Fruit fly (Drosophila melanogaster) whole organism, adult: ENCODE results near the gene Cpr65Eb.

ENCODE experiments used
- CG11617 ChIP-seq: fragments of 200-800 bp; sonication (Bioruptor generic); optimal IDR thresholded peaks from 2 replicates; lab custom pipeline; 2017; ENCODE audit warnings: mild to moderate bottlenecking, missing biosample characterization, missing genetic modification reagents, missing genetic modification characterization
- CG12768 ChIP-seq: fragments of 200-800 bp; sonication (Bioruptor generic); optimal IDR thresholded peaks from 2 replicates; lab custom pipeline; 2017; ENCODE audit warnings: missing biosample characterization, missing genetic modification characterization, mild to moderate bottlenecking, moderate library complexity, missing genetic modification reagents
- CG14711 ChIP-seq: fragments of 200-800 bp; sonication (Bioruptor generic); optimal IDR thresholded peaks from 2 replicates; lab custom pipeline; 2018; ENCODE audit warnings: missing biosample characterization, mild to moderate bottlenecking, missing genetic modification characterization, moderate library complexity
- CG1620 ChIP-seq: fragments of 200-800 bp; sonication (Bioruptor generic); optimal IDR thresholded peaks from 2 replicates; lab custom pipeline; 2016; ENCODE audit warnings: missing biosample characterization, missing genetic modification characterization
- CG33017 ChIP-seq: fragments of 200-800 bp; sonication (Bioruptor generic); optimal IDR thresholded peaks from 2 replicates; lab custom pipeline; 2018; ENCODE audit warnings: missing biosample characterization, mild to moderate bottlenecking, missing genetic modification characterization, moderate library complexity
- CG5204 ChIP-seq: fragments of 200-800 bp; sonication (Bioruptor generic); optimal IDR thresholded peaks from 2 replicates; lab custom pipeline; 2016; ENCODE audit warnings: missing biosample characterization, missing genetic modification characterization
- CG7045 ChIP-seq: fragments of 200-800 bp; sonication (Bioruptor generic); optimal IDR thresholded peaks from 2 replicates; lab custom pipeline; 2017; ENCODE audit warnings: missing biosample characterization, mild to moderate bottlenecking, missing genetic modification characterization
- CG7101 ChIP-seq: fragments of 200-800 bp; sonication (Bioruptor generic); optimal IDR thresholded peaks from 2 replicates; lab custom pipeline; 2018; ENCODE audit warnings: missing biosample characterization, mild to moderate bottlenecking, missing genetic modification characterization, moderate library complexity
- Clk ChIP-seq: fragments of 200-800 bp; sonication (Bioruptor generic); optimal IDR thresholded peaks from 2 replicates; lab custom pipeline; 2017; ENCODE audit warnings: missing biosample characterization, missing genetic modification characterization
- Crg-1 ChIP-seq: fragments of 200-800 bp; sonication (Bioruptor generic); optimal IDR thresholded peaks from 2 replicates; lab custom pipeline; 2016; ENCODE audit warnings: missing biosample characterization, missing genetic modification characterization
- Hr96 ChIP-seq: fragments of 200-800 bp; sonication (Bioruptor generic); optimal IDR thresholded peaks from 2 replicates; lab custom pipeline; 2016; ENCODE audit warnings: missing biosample characterization, missing genetic modification characterization
- Mnt ChIP-seq: fragments of 200-800 bp; sonication (Bioruptor generic); optimal IDR thresholded peaks from 2 replicates; lab custom pipeline; 2016; ENCODE audit warnings: missing biosample characterization, mild to moderate bottlenecking, missing genetic modification characterization
- bab1 ChIP-seq: fragments of 200-800 bp; sonication (Bioruptor generic); optimal IDR thresholded peaks from 3 replicates; lab custom pipeline; 2019; ENCODE audit warnings: missing biosample characterization, mild to moderate bottlenecking, missing genetic modification characterization, moderate library complexity
- cic ChIP-seq: fragments of 200-800 bp; sonication (Bioruptor generic); optimal IDR thresholded peaks from 2 replicates; lab custom pipeline; 2017; ENCODE audit warnings: missing biosample characterization, mild to moderate bottlenecking, missing genetic modification characterization, moderate library complexity
- cnc ChIP-seq, 2 experiments: fragments of >200 bp; optimal IDR thresholded peaks; 2 replicates each; lab custom pipeline; 2017
- kay ChIP-seq: fragments of 200-800 bp; sonication (Bioruptor generic); peaks from one replicate; lab custom pipeline; 2016; ENCODE audit warnings: missing biosample characterization, missing genetic modification characterization, borderline replicate concordance
- ovo ChIP-seq: fragments of 200-800 bp; sonication (Bioruptor generic); optimal IDR thresholded peaks from 2 replicates; lab custom pipeline; 2016; ENCODE audit warnings: missing biosample characterization, missing genetic modification characterization
- pad ChIP-seq: fragments of 200-800 bp; sonication (Bioruptor generic); optimal IDR thresholded peaks from 3 replicates; lab custom pipeline; 2017; ENCODE audit warnings: missing biosample characterization, missing genetic modification characterization, mild to moderate bottlenecking, moderate library complexity, missing genetic modification reagents
- tj ChIP-seq: fragments of 200-800 bp; sonication (Bioruptor generic); optimal IDR thresholded peaks from 3 replicates; lab custom pipeline; 2017; ENCODE audit warnings: missing biosample characterization, mild to moderate bottlenecking, missing genetic modification characterization, moderate library complexity
- toe ChIP-seq: fragments of 200-800 bp; sonication (Bioruptor generic); optimal IDR thresholded peaks from 2 replicates; lab custom pipeline; 2016; ENCODE audit warnings: missing biosample characterization, missing genetic modification characterization

The Cpr65Eb gene

DNA sequence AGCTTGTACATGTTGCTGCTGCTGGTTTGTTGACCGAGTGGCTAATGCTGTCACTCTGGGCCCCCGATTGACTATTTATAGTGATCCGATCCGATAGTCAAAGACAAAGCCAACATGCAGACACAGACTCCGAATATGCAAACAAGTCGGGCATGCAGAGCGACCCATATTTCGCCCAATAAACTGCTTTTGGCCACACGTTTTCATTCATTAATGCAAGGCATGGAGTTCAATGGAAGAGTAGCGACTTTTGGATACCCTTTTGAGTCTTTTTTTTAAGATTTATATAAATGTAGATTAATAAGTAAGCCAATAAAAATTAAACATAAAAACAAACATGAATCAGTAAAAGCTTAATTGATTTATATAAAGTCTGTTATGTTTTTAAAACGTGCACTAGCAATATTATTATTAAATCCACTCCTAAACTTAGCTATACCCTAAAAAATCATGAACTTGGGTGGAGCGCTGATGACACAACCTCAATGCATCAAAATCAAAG, 2.0 kb downstream of the Cpr65Eb start, which contains the start of gene Cpr65Ea:
Gene Cpr65Ea (minus strand): TSS at position 51 of the 502 bp plus-strand sequence.
- TF ChIP-seq CG7045, result no peak
- no peak for TF ChIP-seq cic
- TF ChIP-seq CG1620 (GFP tag; lab: Kevin White, UChicago), result no peak
- TF ChIP-seq Mnt (GFP tag; lab: Kevin White, UChicago), result no peak
- no peak for TF ChIP-seq Crg-1 (GFP tag; lab: Kevin White, UChicago)
- TF ChIP-seq CG7101 (tag; lab: Kevin White, UChicago), result no peak
- TF ChIP-seq cnc (optimal IDR thresholded peaks at IDR 0.05; lab: Kevin White, UChicago), result no peak
- TF ChIP-seq CG11617, result no peak
- TF ChIP-seq tj (GFP tag; lab: Kevin White, UChicago), result no peak
- TF ChIP-seq CG12768 (GFP tag; lab: Kevin White, UChicago), result no peak
- no peak for TF ChIP-seq CG14711 (tag; lab: Kevin White, UChicago)

DNA sequence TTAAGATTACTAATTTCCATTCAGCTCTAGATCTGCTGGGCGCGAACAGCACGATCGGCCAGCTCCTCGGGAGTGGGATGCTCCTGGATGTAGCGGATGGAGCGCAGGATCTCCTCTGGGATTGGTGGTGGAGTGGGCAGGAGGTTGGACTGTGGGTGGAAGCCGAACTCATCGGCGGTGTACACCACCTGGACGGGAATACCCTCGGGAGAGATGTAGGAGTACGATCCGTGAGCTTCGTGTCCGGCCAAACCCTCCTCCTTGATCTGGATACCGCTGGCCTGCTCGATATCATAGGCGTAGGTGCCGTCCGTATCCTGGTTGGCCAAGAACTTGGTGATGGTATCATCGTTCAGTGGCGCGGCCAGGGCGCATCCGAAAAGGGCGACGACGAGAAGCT, 2.5 kb downstream of the Cpr65Eb start:
- no peak for TF ChIP-seq Mnt (GFP tag; lab: Kevin White, UChicago)
- TF ChIP-seq Hr96 (GFP tag; lab: Kevin White, UChicago), result no peak
- no peak for TF ChIP-seq CG33017
- TF ChIP-seq Clk, result no peak
- TF ChIP-seq pad (GFP tag; lab: Kevin White, UChicago), result no peak
- TF ChIP-seq kay (GFP tag; lab: Kevin White, UChicago), result no peak
- no peak for TF ChIP-seq toe
- TF ChIP-seq CG5204 (GFP tag; lab: Kevin White, UChicago), result no peak
- no peak for TF ChIP-seq tj (GFP tag; lab: Kevin White, UChicago)

DNA sequence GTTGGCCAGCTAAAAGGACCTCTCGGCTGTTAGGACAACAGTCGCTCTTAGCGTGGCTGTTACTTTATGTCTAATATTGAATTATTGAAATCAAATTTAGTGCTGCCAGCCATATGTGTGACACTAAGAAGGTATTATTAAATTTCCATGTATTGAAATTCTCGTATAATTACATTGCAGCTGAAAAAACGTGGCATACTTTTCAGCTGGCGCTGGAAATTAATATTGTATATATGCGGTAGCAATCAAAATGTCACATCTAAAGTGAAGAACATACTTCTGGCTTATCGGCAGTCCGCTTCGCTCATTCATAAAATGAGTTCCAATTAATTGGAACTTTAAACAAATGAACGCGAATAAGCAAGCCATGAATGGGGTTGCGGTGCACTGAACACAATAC, 6.4 kb downstream of the Cpr65Eb start:
- TF ChIP-seq CG14711 (tag; lab: Kevin White, UChicago) (no peak), bab1 (no peak), Hr96 (GFP tag; lab: Kevin White, UChicago) (no peak), CG7045 (no peak), CG5204 (GFP tag; lab: Kevin White, UChicago) (no peak), pad (GFP tag; lab: Kevin White, UChicago) (no peak), cic (no peak), CG11617 (no peak)

DNA sequence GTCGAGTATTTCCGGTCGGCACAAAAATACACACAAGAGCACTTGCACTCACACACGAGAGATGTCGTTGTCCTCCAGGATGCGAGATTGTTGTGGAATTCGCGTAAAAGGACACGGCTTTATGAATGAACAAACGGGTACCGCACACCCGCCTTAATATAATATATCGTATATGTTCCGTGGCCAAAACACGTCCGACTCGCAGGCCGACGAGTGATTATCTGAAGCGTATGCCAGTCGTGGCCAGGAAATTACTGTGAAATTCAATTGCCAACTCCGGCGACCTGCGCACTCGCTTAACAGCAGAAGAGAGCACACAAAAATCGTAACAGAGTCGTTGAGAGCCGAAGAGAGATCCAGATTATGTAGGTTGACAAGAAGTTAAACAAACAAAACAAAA, 11.3 kb downstream of the Cpr65Eb start, which contains the start of gene CG8641:
Gene CG8641 (minus strand): TSS at position 205 of the 400 bp plus-strand sequence.
- no peak for TF ChIP-seq CG5204 (GFP tag; lab: Kevin White, UChicago)
- no peak for TF ChIP-seq pad (GFP tag; lab: Kevin White, UChicago)
- no peak for TF ChIP-seq cic
- no peak for TF ChIP-seq Hr96 (GFP tag; lab: Kevin White, UChicago)

DNA sequence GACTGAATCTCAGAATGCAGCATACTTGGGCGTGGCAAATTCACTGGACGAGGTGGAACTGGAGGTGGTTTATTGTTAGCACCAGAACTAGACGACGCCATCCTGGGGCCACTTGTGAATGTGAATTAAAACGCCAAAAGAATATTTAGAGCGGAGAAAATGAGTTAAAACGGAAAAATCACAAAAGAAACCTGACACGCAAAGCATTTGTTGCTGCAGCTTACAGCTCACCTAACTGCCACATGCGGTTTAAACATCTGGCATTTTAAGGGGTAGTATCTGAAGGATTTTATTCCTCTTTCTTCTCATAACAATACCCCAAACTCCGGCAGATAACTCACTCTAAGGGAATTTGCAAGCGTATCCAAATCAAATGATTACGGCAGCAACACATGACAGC, 13.4 kb downstream of the Cpr65Eb start, which contains the start of gene CG34030:
Gene CG34030 (minus strand): TSS at position 101 of the 400 bp plus-strand sequence.
- TF ChIP-seq CG1620 (GFP tag; lab: Kevin White, UChicago), result no peak
- no peak for TF ChIP-seq Mnt (GFP tag; lab: Kevin White, UChicago)
- TF ChIP-seq CG11617, result no peak
- TF ChIP-seq Clk, result no peak
- no peak for TF ChIP-seq CG5204 (GFP tag; lab: Kevin White, UChicago)
- TF ChIP-seq Hr96 (GFP tag; lab: Kevin White, UChicago), result no peak
- TF ChIP-seq cnc (optimal IDR thresholded peaks at IDR 0.05; lab: Kevin White, UChicago), result no peak
- TF ChIP-seq CG14711 (tag; lab: Kevin White, UChicago), result no peak
- no peak for TF ChIP-seq CG7101 (tag; lab: Kevin White, UChicago)
- TF ChIP-seq CG33017, result no peak
- TF ChIP-seq pad (GFP tag; lab: Kevin White, UChicago), result no peak
- TF ChIP-seq kay (GFP tag; lab: Kevin White, UChicago), result no peak
- no peak for TF ChIP-seq CG7045
- TF ChIP-seq bab1, result no peak

DNA sequence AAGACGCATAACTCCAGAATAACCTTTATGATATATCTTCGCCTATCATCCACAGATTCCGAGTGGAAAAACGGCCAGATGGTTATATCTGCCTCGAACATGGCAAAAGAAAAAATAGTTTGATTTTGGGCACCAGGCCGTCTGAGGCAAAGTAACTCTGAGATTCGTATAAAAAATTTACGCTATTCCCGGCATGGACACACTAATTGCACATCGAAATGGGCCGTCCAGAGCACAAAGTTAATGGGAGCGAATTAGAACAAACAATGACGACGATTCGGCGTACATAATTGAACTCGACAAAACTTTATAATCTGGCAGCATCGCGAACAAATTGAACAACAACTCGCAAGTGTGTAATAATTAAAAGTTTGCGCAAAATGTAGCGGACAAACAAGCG, 19.5 kb downstream of the Cpr65Eb start, which contains the start of gene CG32391:
Gene CG32391 (minus strand): TSS at position 101 of the 400 bp plus-strand sequence.
- TF ChIP-seq CG11617, result no peak
- TF ChIP-seq CG1620 (GFP tag; lab: Kevin White, UChicago), result no peak
- TF ChIP-seq cnc (optimal IDR thresholded peaks at IDR 0.05; lab: Kevin White, UChicago), result no peak
- TF ChIP-seq Crg-1 (GFP tag; lab: Kevin White, UChicago), result no peak
- TF ChIP-seq Mnt (GFP tag; lab: Kevin White, UChicago), result no peak
- no peak for TF ChIP-seq tj (GFP tag; lab: Kevin White, UChicago)
- no peak for TF ChIP-seq CG14711 (tag; lab: Kevin White, UChicago)
- TF ChIP-seq CG7101 (tag; lab: Kevin White, UChicago), result no peak
- no peak for TF ChIP-seq ovo (GFP tag; lab: Kevin White, UChicago)
- TF ChIP-seq cic, result no peak
- TF ChIP-seq bab1, result no peak
- no peak for TF ChIP-seq CG5204 (GFP tag; lab: Kevin White, UChicago)
- TF ChIP-seq pad (GFP tag; lab: Kevin White, UChicago), result no peak
- TF ChIP-seq toe, result no peak
- no peak for TF ChIP-seq CG12768 (GFP tag; lab: Kevin White, UChicago)

DNA sequence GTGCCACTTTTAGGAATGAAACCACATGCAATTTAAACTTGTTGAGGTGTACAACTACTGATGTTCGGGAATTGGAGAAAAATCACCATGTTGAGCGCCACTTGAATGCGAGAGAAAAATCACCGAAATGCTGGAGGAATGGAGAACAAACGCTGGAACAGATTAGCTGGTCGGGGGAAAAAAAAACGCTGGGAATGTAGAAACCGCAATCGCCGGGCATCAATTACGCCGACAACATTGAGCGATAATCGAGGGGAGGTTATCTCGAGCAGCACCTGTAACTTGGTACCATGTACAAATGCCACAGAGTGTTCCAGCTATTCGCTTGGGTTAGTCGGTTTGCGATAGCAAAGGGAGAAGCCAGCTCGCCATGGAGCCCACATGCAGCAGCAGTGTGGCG, 22.6 kb downstream of the Cpr65Eb start, which contains the start of gene CG14823:
Gene CG14823 (plus strand): TSS at position 301 of the 400 bp plus-strand sequence.
- TF ChIP-seq Hr96 (GFP tag; lab: Kevin White, UChicago) (no peak), pad (GFP tag; lab: Kevin White, UChicago) (no peak), kay (GFP tag; lab: Kevin White, UChicago) (no peak), CG14711 (tag; lab: Kevin White, UChicago) (no peak), tj (GFP tag; lab: Kevin White, UChicago) (no peak)
